Fruit fly (Drosophila melanogaster) whole organism, embryonic: ENCODE measurements around the gene CG43867.

Source experiments
- B-H1 ChIP-seq: fragments of 200-800 bp; sonication (Bioruptor generic); IDR thresholded peaks from 3 replicates; pipeline ENCODE4 v1.3.6; 2022; ENCODE audit warnings: missing biosample characterization, missing genetic modification characterization
- Bteb2 ChIP-seq: fragments of 200-800 bp; sonication (Bioruptor generic); optimal IDR thresholded peaks from 2 replicates; lab custom pipeline; 2016; ENCODE audit warnings: missing biosample characterization, missing genetic modification characterization
- CG10321 ChIP-seq: fragments of 200-800 bp; sonication (Bioruptor generic); IDR thresholded peaks from 2 replicates; pipeline ENCODE4 v1.3.6; 2022; ENCODE audit warnings: missing biosample characterization, missing genetic modification characterization
- CG11398 ChIP-seq: fragments of 200-800 bp; sonication (Bioruptor generic); optimal IDR thresholded peaks from 2 replicates; lab custom pipeline; 2016; ENCODE audit warnings: missing biosample characterization, missing genetic modification characterization
- CG11456 ChIP-seq: fragments of 200-800 bp; sonication (Bioruptor generic); IDR thresholded peaks from 3 replicates; pipeline ENCODE4 v1.3.6; 2022; ENCODE audit warnings: missing biosample characterization, missing genetic modification characterization
- CG11695 ChIP-seq: fragments of 200-800 bp; sonication (Bioruptor generic); IDR thresholded peaks from 3 replicates; pipeline ENCODE4 v1.3.6; 2022; ENCODE audit warnings: missing biosample characterization, missing genetic modification characterization
- CG12659 ChIP-seq: fragments of 200-800 bp; sonication (Bioruptor generic); optimal IDR thresholded peaks from 3 replicates; lab custom pipeline; 2017; ENCODE audit warnings: mild to moderate bottlenecking, missing biosample characterization, missing genetic modification reagents, missing genetic modification characterization
- CG12942 ChIP-seq: fragments of 200-800 bp; sonication (Bioruptor generic); optimal IDR thresholded peaks from 3 replicates; lab custom pipeline; 2016; ENCODE audit warnings: missing biosample characterization, missing genetic modification characterization
- CG14710 ChIP-seq: fragments of 200-800 bp; sonication (Bioruptor generic); optimal IDR thresholded peaks from 3 replicates; lab custom pipeline; 2019; ENCODE audit warnings: missing biosample characterization, mild to moderate bottlenecking, missing genetic modification characterization, moderate library complexity
- CG17361 ChIP-seq: fragments of 200-800 bp; sonication (Bioruptor generic); IDR thresholded peaks from 3 replicates; pipeline ENCODE4 v1.3.6; 2022; ENCODE audit warnings: missing biosample characterization, missing genetic modification characterization
- CG18619 ChIP-seq: fragments of 200-800 bp; sonication (Bioruptor generic); optimal IDR thresholded peaks from 3 replicates; lab custom pipeline; 2017; ENCODE audit warnings: missing biosample characterization, mild to moderate bottlenecking, missing genetic modification characterization
- CG2199 ChIP-seq: fragments of 200-800 bp; sonication (Bioruptor generic); IDR thresholded peaks from 3 replicates; pipeline ENCODE4 v1.3.6; 2022; ENCODE audit warnings: missing biosample characterization, missing genetic modification characterization
- CG33557 ChIP-seq: fragments of 200-800 bp; sonication (Bioruptor generic); optimal IDR thresholded peaks from 2 replicates; lab custom pipeline; 2019; ENCODE audit warnings: missing biosample characterization, mild to moderate bottlenecking, missing genetic modification characterization, moderate library complexity
- CG34224 ChIP-seq: fragments of 200-800 bp; sonication (Bioruptor generic); IDR thresholded peaks from 3 replicates; pipeline ENCODE4 v1.3.6; 2022; ENCODE audit warnings: missing biosample characterization, missing genetic modification characterization; ENCODE audit not compliant: partially characterized antibody
- CG3726 ChIP-seq: fragments of 200-800 bp; sonication (Bioruptor generic); IDR thresholded peaks from 3 replicates; pipeline ENCODE4, ENCODE4 v1.3.6; 2022; ENCODE audit warnings: missing biosample characterization, missing genetic modification characterization
- CG4328 ChIP-seq: fragments of 200-800 bp; sonication (Bioruptor generic); optimal IDR thresholded peaks from 3 replicates; lab custom pipeline; 2017; ENCODE audit warnings: missing biosample characterization, missing genetic modification reagents, missing genetic modification characterization
- CG4820 ChIP-seq: fragments of 200-800 bp; sonication (Bioruptor generic); optimal IDR thresholded peaks from 3 replicates; lab custom pipeline; 2016; ENCODE audit warnings: missing biosample characterization, missing genetic modification characterization
- CG6765 ChIP-seq: fragments of 200-800 bp; sonication (Bioruptor generic); optimal IDR thresholded peaks from 3 replicates; lab custom pipeline; 2017; ENCODE audit warnings: missing biosample characterization, mild to moderate bottlenecking, missing genetic modification characterization
- CG6791 ChIP-seq: fragments of 200-800 bp; sonication (Bioruptor generic); IDR thresholded peaks from 3 replicates; pipeline ENCODE4 v1.3.6; 2022; ENCODE audit warnings: missing biosample characterization, missing genetic modification characterization; ENCODE audit not compliant: partially characterized antibody
- CTCF ChIP-seq: fragments of 200-800 bp; sonication (Bioruptor generic); optimal IDR thresholded peaks from 2 replicates; lab custom pipeline; 2017; ENCODE audit warnings: missing biosample characterization, mild to moderate bottlenecking, missing genetic modification characterization, moderate library complexity
- Doc3 ChIP-seq: fragments of 200-800 bp; sonication (Bioruptor generic); IDR thresholded peaks from 3 replicates; pipeline ENCODE4 v1.3.6; 2022; ENCODE audit warnings: missing biosample characterization, missing genetic modification characterization; ENCODE audit not compliant: partially characterized antibody
- Drgx ChIP-seq: fragments of 200-800 bp; sonication (Bioruptor generic); IDR thresholded peaks from 2 replicates; pipeline ENCODE4 v1.3.6; 2022; ENCODE audit warnings: missing biosample characterization, missing genetic modification characterization
- GATAe ChIP-seq: fragments of 200-800 bp; sonication (Bioruptor generic); conservative IDR thresholded peaks from 2 replicates; pipeline ENCODE4 v1.3.6; 2022; ENCODE audit warnings: missing biosample characterization, missing genetic modification characterization
- H15 ChIP-seq: fragments of 200-800 bp; sonication (Bioruptor generic); IDR thresholded peaks from 3 replicates; pipeline ENCODE4 v1.3.6; 2022; ENCODE audit warnings: missing biosample characterization, missing genetic modification characterization
- Kr ChIP-seq: fragments of 200-800 bp; sonication (Bioruptor generic); optimal IDR thresholded peaks from 2 replicates; lab custom pipeline; 2017; ENCODE audit warnings: missing biosample characterization, mild to moderate bottlenecking, missing genetic modification characterization
- Myb ChIP-seq: fragments of 200-800 bp; sonication (Bioruptor generic); optimal IDR thresholded peaks from 2 replicates; lab custom pipeline; 2016; ENCODE audit warnings: missing biosample characterization, missing genetic modification characterization
- NfI ChIP-seq: fragments of 200-800 bp; sonication (Bioruptor generic); optimal IDR thresholded peaks from 3 replicates; lab custom pipeline; 2018; ENCODE audit warnings: missing biosample characterization, mild to moderate bottlenecking, missing genetic modification characterization, moderate library complexity
- Oaz ChIP-seq: fragments of 200-800 bp; sonication (Bioruptor generic); IDR thresholded peaks from 2 replicates; pipeline ENCODE4 v1.3.6; 2022; ENCODE audit warnings: missing biosample characterization, missing genetic modification characterization
- Scr ChIP-seq: fragments of 200-800 bp; sonication (Bioruptor generic); IDR thresholded peaks from 2 replicates; pipeline ENCODE4 v1.3.6; 2022; ENCODE audit warnings: missing biosample characterization, missing genetic modification characterization; ENCODE audit not compliant: partially characterized antibody
- Xbp1 ChIP-seq: fragments of 200-800 bp; sonication (Bioruptor generic); optimal IDR thresholded peaks from 3 replicates; lab custom pipeline; 2016; ENCODE audit warnings: missing biosample characterization, mild to moderate bottlenecking, missing genetic modification characterization
- croc ChIP-seq: fragments of 200-800 bp; sonication (Bioruptor generic); conservative IDR thresholded peaks from 3 replicates; pipeline ENCODE4 v1.3.6; 2022; ENCODE audit warnings: missing biosample characterization, missing genetic modification characterization
- dati ChIP-seq: fragments of 200-800 bp; sonication (Bioruptor generic); IDR thresholded peaks from 2 replicates; pipeline ENCODE4 v1.3.6; 2022; ENCODE audit warnings: missing biosample characterization, missing genetic modification characterization
- dimm ChIP-seq: fragments of 200-800 bp; sonication (Bioruptor generic); IDR thresholded peaks from 2 replicates; pipeline ENCODE4 v1.3.6; 2022; ENCODE audit warnings: missing biosample characterization, missing genetic modification characterization
- eyg ChIP-seq: fragments of 200-800 bp; sonication (Bioruptor generic); optimal IDR thresholded peaks from 3 replicates; lab custom pipeline; 2016; ENCODE audit warnings: missing biosample characterization, missing genetic modification characterization
- fd102C ChIP-seq: fragments of 200-800 bp; sonication (Bioruptor generic); optimal IDR thresholded peaks from 2 replicates; lab custom pipeline; 2018; ENCODE audit warnings: missing biosample characterization, mild to moderate bottlenecking, missing genetic modification characterization, moderate library complexity
- fd96Cb ChIP-seq: fragments of 200-800 bp; sonication (Bioruptor generic); optimal IDR thresholded peaks from 2 replicates; lab custom pipeline; 2018; ENCODE audit warnings: missing biosample characterization, mild to moderate bottlenecking, missing genetic modification characterization, moderate library complexity
- gsb-n ChIP-seq: fragments of 200-800 bp; sonication (Bioruptor generic); optimal IDR thresholded peaks from 3 replicates; lab custom pipeline; 2018; ENCODE audit warnings: missing biosample characterization, mild to moderate bottlenecking, missing genetic modification characterization
- hkb ChIP-seq, 2 experiments: fragments of 200-800 bp in 1 of 2; fragments of >200 bp in 1 of 2; sonication (Bioruptor generic) in 1 of 2; IDR thresholded peaks in 1 of 2; optimal IDR thresholded peaks in 1 of 2; 2 replicates each; pipeline versions ENCODE4 v1.3.6 to Lab custom; 2017 to 2022; ENCODE audit warnings: missing biosample characterization in 1 of 2, missing genetic modification characterization in 1 of 2
- lab ChIP-seq: fragments of 200-800 bp; sonication (Bioruptor generic); optimal IDR thresholded peaks from 3 replicates; lab custom pipeline; 2017; ENCODE audit warnings: missing biosample characterization, missing genetic modification characterization, mild to moderate bottlenecking, moderate library complexity, missing genetic modification reagents
- mirr ChIP-seq: fragments of 200-800 bp; sonication (Bioruptor generic); optimal IDR thresholded peaks from 3 replicates; lab custom pipeline; 2018; ENCODE audit warnings: missing biosample characterization, mild to moderate bottlenecking, missing genetic modification characterization
- nerfin-2 ChIP-seq: fragments of 200-800 bp; sonication (Bioruptor generic); IDR thresholded peaks from 2 replicates; pipeline ENCODE4 v1.3.6; 2022; ENCODE audit warnings: missing biosample characterization, missing genetic modification characterization; ENCODE audit not compliant: partially characterized antibody
- onecut ChIP-seq: fragments of 200-800 bp; sonication (Bioruptor generic); IDR thresholded peaks from 2 replicates; pipeline ENCODE4 v1.3.6; 2022; ENCODE audit warnings: missing biosample characterization, missing genetic modification characterization
- pfk ChIP-seq: fragments of 200-800 bp; sonication (Bioruptor generic); optimal IDR thresholded peaks from 2 replicates; lab custom pipeline; 2018; ENCODE audit warnings: missing biosample characterization, mild to moderate bottlenecking, missing genetic modification characterization, moderate library complexity
- pho ChIP-seq: fragments of 200-800 bp; sonication (Bioruptor generic); optimal IDR thresholded peaks from 2 replicates; lab custom pipeline; 2016; ENCODE audit warnings: missing biosample characterization, missing genetic modification characterization
- row ChIP-seq: fragments of 200-800 bp; sonication (Bioruptor generic); IDR thresholded peaks from 3 replicates; pipeline ENCODE4 v1.3.6; 2022; ENCODE audit warnings: missing biosample characterization, missing genetic modification characterization
- sna ChIP-seq: fragments of 200-800 bp; sonication (Bioruptor generic); IDR thresholded peaks from 2 replicates; pipeline ENCODE4 v1.3.6; 2022; ENCODE audit warnings: missing biosample characterization, missing genetic modification characterization; ENCODE audit not compliant: partially characterized antibody
- sr ChIP-seq: fragments of 200-800 bp; sonication (Bioruptor generic); IDR thresholded peaks from 3 replicates; pipeline ENCODE4 v1.3.6; 2022; ENCODE audit warnings: missing biosample characterization, missing genetic modification characterization
- tap ChIP-seq: fragments of 200-800 bp; optimal IDR thresholded peaks from 3 replicates; lab custom pipeline; 2019; ENCODE audit warnings: missing biosample characterization, mild to moderate bottlenecking, missing genetic modification characterization, moderate library complexity
- vnd ChIP-seq: fragments of 200-800 bp; sonication (Bioruptor generic); IDR thresholded peaks from 3 replicates; pipeline ENCODE4 v1.3.6; 2022; ENCODE audit warnings: missing biosample characterization, missing genetic modification characterization; ENCODE audit not compliant: partially characterized antibody

Gene CG43867

DNA sequence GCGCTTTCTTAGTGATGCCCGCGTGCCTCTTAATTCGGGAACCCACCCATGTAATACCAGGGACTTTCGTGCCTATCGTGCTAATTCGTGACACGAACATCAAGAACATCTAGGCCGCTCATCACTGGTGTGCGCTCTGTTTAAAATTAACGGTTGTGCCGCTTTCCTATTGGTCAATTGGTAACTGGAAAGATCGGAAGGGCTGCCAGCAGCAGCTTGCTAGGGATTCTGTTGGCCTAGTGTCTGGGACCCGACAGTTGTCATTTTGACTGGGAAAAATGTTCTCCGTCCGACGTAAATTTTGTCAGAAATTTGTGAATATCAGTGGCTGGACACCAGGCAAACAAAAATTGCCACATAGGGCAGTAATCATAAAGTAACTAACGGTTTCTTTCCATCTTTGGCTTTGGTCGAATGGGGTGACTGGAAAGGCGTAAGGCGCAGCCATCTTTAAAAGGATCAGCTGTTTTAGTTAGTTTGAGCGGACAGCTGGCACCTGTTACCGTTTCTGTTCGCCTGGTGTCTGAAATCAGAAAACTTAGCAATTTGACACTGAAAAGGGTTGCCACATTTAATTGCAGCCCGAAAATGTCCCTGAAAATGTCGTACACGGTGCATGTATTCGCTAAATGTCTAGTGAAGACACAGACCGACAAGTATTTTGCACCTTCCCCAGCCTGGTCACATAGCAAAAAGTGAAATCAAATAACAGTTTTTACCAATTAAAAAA lies 168.7 kb downstream of the CG43867 start, which contains the start of gene CG5273:
Gene CG5273 (plus strand): TSS at position 703 of the 730 bp plus-strand sequence.
- TF ChIP-seq Scr (GFP tag; lab: Robert Waterston, UW) (peak; percentile 97), GATAe (GFP tag; lab: Robert Waterston, UW) (no peak), vnd (GFP tag; lab: Robert Waterston, UW) (peak; percentile 89), CG14710 (tag; lab: Kevin White, UChicago) (peak; percentile 99), Xbp1 (GFP tag; lab: Kevin White, UChicago) (peak; percentile 25), CG4328 (GFP tag; lab: Kevin White, UChicago) (peak; percentile 23), CG34224 (GFP tag; lab: Robert Waterston, UW) (peak; percentile 98), hkb (optimal IDR thresholded peaks at IDR 0.05; lab: Kevin White, UChicago) (no peak), hkb (GFP tag; IDR thresholded peaks at IDR 0.05; lab: Robert Waterston, UW) (no peak; the same call in 1 of the 2 replicates), fd96Cb (no peak), nerfin-2 (GFP tag; lab: Robert Waterston, UW) (peak; percentile 74), pho (GFP tag; lab: Kevin White, UChicago) (no peak), gsb-n (tag; lab: Kevin White, UChicago) (peak; percentile 25), H15 (no peak), Doc3 (peak; percentile 98), croc (GFP tag; lab: Robert Waterston, UW) (no peak), onecut (GFP tag; lab: Robert Waterston, UW) (no peak), Myb (GFP tag; lab: Kevin White, UChicago) (peak; percentile 94), CG4820 (GFP tag; lab: Kevin White, UChicago) (no peak), sr (GFP tag; lab: Robert Waterston, UW) (no peak), CG12659 (GFP tag; lab: Kevin White, UChicago) (peak; percentile 82), CG11695 (no peak), pfk (GFP tag; lab: Kevin White, UChicago) (no peak), NfI (GFP tag; lab: Kevin White, UChicago) (peak; percentile 13), row (peak; percentile 94), dati (GFP tag; lab: Robert Waterston, UW) (no peak), CG2199 (GFP tag; lab: Robert Waterston, UW) (no peak), Oaz (GFP tag; lab: Robert Waterston, UW) (no peak), CG12942 (GFP tag; lab: Kevin White, UChicago) (peak; percentile 7), dimm (no peak), CG10321 (GFP tag; lab: Robert Waterston, UW) (no peak), CG33557 (GFP tag; lab: Kevin White, UChicago) (no peak), CTCF (GFP tag; lab: Kevin White, UChicago) (peak; percentile 78), CG11456 (GFP tag; lab: Robert Waterston, UW) (no peak), CG18619 (GFP tag; lab: Kevin White, UChicago) (no peak), sna (GFP tag; lab: Robert Waterston, UW) (peak; percentile 96), lab (peak; percentile 64), tap (tag; lab: Kevin White, UChicago) (peak; percentile 6), Drgx (GFP tag; lab: Robert Waterston, UW) (peak; percentile 28; the same call in 1 of the 2 replicates), Bteb2 (no peak), eyg (GFP tag; lab: Kevin White, UChicago) (no peak), CG17361 (GFP tag; lab: Robert Waterston, UW) (peak; percentile 38; the same call in 2 of the 3 replicates), CG6765 (GFP tag; lab: Kevin White, UChicago) (peak; percentile 0), B-H1 (no peak), mirr (GFP tag; lab: Kevin White, UChicago) (peak; percentile 14), fd102C (GFP tag; lab: Kevin White, UChicago) (peak; percentile 22), CG6791 (GFP tag; lab: Robert Waterston, UW) (peak; percentile 97), CG3726 (no peak), CG11398 (GFP tag; lab: Kevin White, UChicago) (no peak), Kr (GFP tag; lab: Kevin White, UChicago) (peak; percentile 98)
